Fruit fly (Drosophila melanogaster) whole organism, pupa: ENCODE results near the gene Pxd.

ENCODE experiments used
- CG12605 ChIP-seq: fragments of 200-800 bp; sonication (Bioruptor generic); IDR thresholded peaks from 2 replicates; pipeline ENCODE4 v1.3.6; 2022; ENCODE audit warnings: missing biosample characterization, missing genetic modification characterization
- CG17806 ChIP-seq: fragments of 200-800 bp; sonication (Bioruptor generic); optimal IDR thresholded peaks from 2 replicates; lab custom pipeline; 2018; ENCODE audit warnings: missing biosample characterization, mild to moderate bottlenecking, missing genetic modification characterization, moderate library complexity
- CG9948 ChIP-seq: fragments of 200-800 bp; sonication (Bioruptor generic); optimal IDR thresholded peaks from 2 replicates; lab custom pipeline; 2018; ENCODE audit warnings: missing biosample characterization, mild to moderate bottlenecking, missing genetic modification characterization, moderate library complexity
- D1 ChIP-seq: fragments of 200-800 bp; sonication (Bioruptor generic); optimal IDR thresholded peaks from 2 replicates; lab custom pipeline; 2018; ENCODE audit warnings: missing biosample characterization, mild to moderate bottlenecking, missing genetic modification characterization, moderate library complexity
- EcR ChIP-seq: fragments of 200-800 bp; sonication (Bioruptor generic); optimal IDR thresholded peaks from 3 replicates; lab custom pipeline; 2019; ENCODE audit warnings: missing biosample characterization, missing genetic modification characterization, mild to moderate bottlenecking, moderate library complexity, missing genetic modification reagents
- Ets98B ChIP-seq: fragments of 200-800 bp; sonication (Bioruptor generic); IDR thresholded peaks from 2 replicates; pipeline ENCODE4 v1.3.6; 2022; ENCODE audit warnings: missing biosample characterization, missing genetic modification characterization
- Pif1B ChIP-seq: fragments of 200-800 bp; sonication (Bioruptor generic); optimal IDR thresholded peaks from 3 replicates; lab custom pipeline; 2016; ENCODE audit warnings: missing biosample characterization, missing genetic modification characterization
- fd96Ca ChIP-seq: fragments of 200-800 bp; sonication (Bioruptor generic); IDR thresholded peaks from 3 replicates; pipeline ENCODE4 v1.3.6; 2022; ENCODE audit warnings: missing biosample characterization, missing genetic modification characterization
- gl ChIP-seq: fragments of 200-800 bp; sonication (Bioruptor generic); optimal IDR thresholded peaks from 2 replicates; lab custom pipeline; 2018; ENCODE audit warnings: missing biosample characterization, mild to moderate bottlenecking, missing genetic modification characterization

DNA sequence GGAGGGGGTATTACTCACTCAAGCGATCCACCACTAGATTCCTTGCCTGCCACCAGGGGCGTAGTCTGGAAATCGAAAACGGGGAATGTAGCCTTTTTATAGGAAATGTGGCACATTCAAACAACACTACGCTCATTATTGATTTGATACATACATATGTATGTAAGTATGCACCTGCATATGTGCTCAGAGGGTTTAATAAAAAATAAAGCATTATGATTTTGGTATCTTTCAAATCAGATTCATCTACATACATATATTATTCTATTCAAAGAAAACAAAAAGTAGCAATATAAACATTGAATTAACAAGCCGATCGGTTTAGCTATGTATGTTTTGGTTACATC lies 42.5 kb downstream of the Pxd start:
- TF ChIP-seq D1 (tag; lab: Kevin White, UChicago): no peak
- TF ChIP-seq EcR (GFP tag; lab: Kevin White, UChicago): no peak
- peak; percentile 7; the same call in 1 of the 2 replicates for TF ChIP-seq Ets98B (GFP tag; lab: Robert Waterston, UW)
- TF ChIP-seq fd96Ca: no peak; the same call in 2 of the 3 replicates
- TF ChIP-seq CG9948 (tag; lab: Kevin White, UChicago): peak; percentile 62
- TF ChIP-seq Pif1B (GFP tag; lab: Kevin White, UChicago): peak; percentile 22
- TF ChIP-seq gl (tag; lab: Kevin White, UChicago): no peak
- peak; percentile 39; the same call in 1 of the 2 replicates for TF ChIP-seq CG12605 (GFP tag; lab: Robert Waterston, UW)
- TF ChIP-seq CG17806: peak; percentile 52
